Worm (Caenorhabditis elegans): ENCODE results near the gene nhr-133.

DNA sequence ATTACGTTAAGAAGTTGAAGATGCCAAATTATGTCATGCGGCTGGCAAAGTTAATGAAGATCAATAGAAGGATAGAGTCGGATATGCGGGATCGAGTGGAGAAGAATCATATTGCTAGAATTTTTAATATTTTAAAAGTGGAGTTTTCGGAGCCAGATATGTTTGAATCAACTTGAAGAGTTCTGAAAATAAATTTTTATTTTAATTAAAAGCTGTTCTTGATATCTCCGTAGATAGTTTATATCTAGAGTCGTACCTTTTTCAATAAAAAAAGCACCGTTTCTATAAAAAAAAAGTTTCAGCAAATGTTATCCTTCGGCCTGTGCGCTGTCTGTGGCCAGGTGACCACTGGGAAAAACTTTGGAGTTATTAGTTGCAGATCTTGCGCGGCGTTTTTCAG is 21.3 kb upstream of the nhr-133 start, which contains the start of gene nhr-96:
- TF ChIP-seq sptf-1 (tag; optimal IDR thresholded peaks at IDR 0.05) (no peak), hlh-1 (tag; optimal IDR thresholded peaks at IDR 0.05) (no peak), cnd-1 (tag; optimal IDR thresholded peaks at IDR 0.05) (no peak), mls-2 (tag; optimal IDR thresholded peaks at IDR 0.05) (no peak), elt-1 (tag; optimal IDR thresholded peaks at IDR 0.05; ENCODE audit: borderline replicate concordance, insufficient read depth) (no peak), nhr-28 (tag; optimal IDR thresholded peaks at IDR 0.05) (no peak), pha-4 (tag; optimal IDR thresholded peaks at IDR 0.05) (no peak), nhr-76 (tag; optimal IDR thresholded peaks at IDR 0.05) (no peak), nhr-237 (tag; optimal IDR thresholded peaks at IDR 0.05) (no peak), lsy-2 (tag; optimal IDR thresholded peaks at IDR 0.05) (no peak)

Measured in whole organism, mixed stage, embryonic.